Worm (Caenorhabditis elegans) whole organism, L1 larva: ENCODE results near the gene atgp-1.

Experiments
- efl-1 ChIP-seq, 4 experiments: fragments of 150-350 bp; optimal IDR thresholded peaks in 3 of 4; peaks in 1 of 4; 1 replicate in 1 of 4; 2 replicates in 3 of 4; lab custom pipeline; 2014; ENCODE audit warnings: missing biosample characterization in 2 of 4, missing genetic modification characterization in 2 of 4, missing genetic modification reagents in 2 of 4
- fos-1 ChIP-seq: fragments of 150-350 bp; optimal IDR thresholded peaks from 2 replicates; lab custom pipeline; 2014; ENCODE audit warnings: missing biosample characterization, missing genetic modification characterization
- hlh-17 ChIP-seq: fragments of 200-800 bp; sonication (Bioruptor generic); optimal IDR thresholded peaks from 2 replicates; lab custom pipeline; 2018; ENCODE audit warnings: missing genetic modification characterization, mild to moderate bottlenecking, missing compliant biosample characterization, moderate library complexity, borderline replicate concordance
- mdl-1 ChIP-seq, 2 experiments: fragments of 150-350 bp; optimal IDR thresholded peaks; 2 replicates each; lab custom pipeline; 2014 to 2017; ENCODE audit warnings: missing biosample characterization in 2 of 2, missing genetic modification characterization in 2 of 2, inconsistent platforms in 1 of 2
- nhr-11 ChIP-seq: fragments of 150-350 bp; optimal IDR thresholded peaks from 2 replicates; lab custom pipeline; 2014; ENCODE audit warnings: missing biosample characterization, missing genetic modification characterization
- pqm-1 ChIP-seq: sonication (generic microtip); optimal IDR thresholded peaks from 3 replicates; lab custom pipeline; 2017; ENCODE audit warnings: missing biosample characterization, missing genetic modification characterization
- unc-98 ChIP-seq: fragments of 200-800 bp; sonication (Bioruptor generic); IDR thresholded peaks from 2 replicates; pipeline ENCODE4 v1.3.6; 2022; ENCODE audit warnings: missing genetic modification characterization, missing compliant biosample characterization
- ztf-11 ChIP-seq, 2 experiments: sonication (generic microtip); optimal IDR thresholded peaks; 2 replicates each; lab custom pipeline; 2016 to 2017; ENCODE audit warnings: missing genetic modification characterization in 2 of 2, missing biosample characterization in 1 of 2, missing compliant biosample characterization in 1 of 2

ce11 chrIV:17291629-17292199 is 22.6 kb downstream of the atgp-1 start, which contains the start of the genes T28F3.11 and slc-17.4:
- TF ChIP-seq nhr-11 (tag; lab: Kevin White, UChicago) (no peak), efl-1 (optimal IDR thresholded peaks at IDR 0.05; lab: Kevin White, UChicago) (no peak), efl-1 (GFP tag; optimal IDR thresholded peaks at IDR 0.05 in 1 of 2; lab: Kevin White, UChicago) (no peak), unc-98 (GFP tag; lab: Robert Waterston, UW) (no peak), fos-1 (tag; lab: Kevin White, UChicago) (no peak), mdl-1 (tag; optimal IDR thresholded peaks at IDR 0.05; lab: Kevin White, UChicago) (no peak), pqm-1 (tag; lab: Kevin White, UChicago) (no peak), ztf-11 (tag; optimal IDR thresholded peaks at IDR 0.05; lab: Kevin White, UChicago) (no peak), hlh-17 (GFP tag; lab: Kevin White, UChicago) (no peak)
